Fruit fly (Drosophila melanogaster) Kc167 (cell line): ENCODE data around the gene scramb2.

Experiments
- Myc ChIP-seq: fragments of >200 bp; optimal IDR thresholded peaks from 2 replicates; lab custom pipeline; 2017; ENCODE audit warnings: missing external identifiers
- Sin3A ChIP-seq: fragments of >200 bp; optimal IDR thresholded peaks from 2 replicates; lab custom pipeline; 2018; ENCODE audit warnings: missing external identifiers
- h ChIP-seq: fragments of >200 bp; optimal IDR thresholded peaks from 3 replicates; lab custom pipeline; 2018; ENCODE audit warnings: missing external identifiers
- insv ChIP-seq: fragments of >200 bp; optimal IDR thresholded peaks from 3 replicates; lab custom pipeline; 2018; ENCODE audit warnings: missing external identifiers
- ttk ChIP-seq: sonication (Bioruptor generic); optimal IDR thresholded peaks from 2 replicates; lab custom pipeline; 2017; ENCODE audit warnings: missing external identifiers

DNA sequence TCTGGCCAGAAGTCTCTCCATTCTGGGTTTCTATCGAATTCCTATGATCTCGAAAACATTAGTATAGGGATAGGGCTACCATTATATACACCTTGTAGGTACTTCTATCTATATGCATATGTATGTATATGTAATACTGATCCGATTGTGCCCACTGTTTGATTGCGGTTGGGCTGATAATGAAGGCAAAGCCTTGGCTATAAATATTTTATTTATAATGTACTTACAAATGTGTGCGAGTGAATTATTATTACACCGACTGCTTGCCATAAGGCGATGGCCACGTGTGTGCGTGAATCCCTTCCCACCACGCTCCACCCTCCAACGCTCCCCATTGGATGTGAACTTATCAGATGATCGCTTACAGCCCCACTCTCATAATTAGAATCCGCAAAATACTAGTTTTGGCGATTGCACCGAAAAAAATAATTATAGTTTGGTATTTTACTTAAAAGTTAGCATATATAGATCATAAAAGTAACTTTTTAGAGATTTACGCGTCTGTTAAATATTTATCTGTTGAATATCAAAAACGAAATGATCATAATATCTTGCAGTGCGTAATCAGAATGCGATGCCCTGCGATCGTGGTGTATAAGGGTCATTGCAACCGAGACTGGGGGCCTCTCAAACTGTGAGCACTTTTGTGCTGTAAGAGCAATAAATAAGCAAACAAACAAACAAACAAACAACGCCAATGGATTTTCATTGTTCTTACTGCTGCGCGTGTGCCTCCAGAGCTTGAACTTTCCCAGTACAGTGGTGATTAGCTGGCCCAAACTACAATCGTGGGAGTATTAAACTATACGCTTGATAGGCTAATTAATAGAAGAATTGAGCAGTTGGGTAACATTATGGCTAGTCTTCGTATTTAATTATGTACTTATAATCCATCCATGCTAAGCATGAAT, 33.7 kb upstream of the scramb2 start:
- TF ChIP-seq Sin3A (lab: Kevin White, UChicago), result no peak
- TF ChIP-seq Myc (lab: Kevin White, UChicago), result no peak
- TF ChIP-seq ttk, result no peak
- no peak for TF ChIP-seq insv
- no peak for TF ChIP-seq h (lab: Kevin White, UChicago)
